Worm (Caenorhabditis elegans) whole organism, early embryonic: ENCODE results near the gene sysm-1.

ENCODE experiments used
- F13C5.2 ChIP-seq: sonication (generic microtip); optimal IDR thresholded peaks from 2 replicates; lab custom pipeline; 2017; ENCODE audit warnings: mild to moderate bottlenecking, missing genetic modification characterization, inconsistent platforms, missing compliant biosample characterization
- ama-1 ChIP-seq: fragments of 150-350 bp; optimal IDR thresholded peaks from 2 replicates; lab custom pipeline; 2014
- ceh-36 ChIP-seq: sonication (generic microtip); optimal IDR thresholded peaks from 2 replicates; lab custom pipeline; 2016; ENCODE audit warnings: missing genetic modification characterization, inconsistent platforms, missing compliant biosample characterization
- ets-7 ChIP-seq: sonication (generic microtip); optimal IDR thresholded peaks from 2 replicates; lab custom pipeline; 2016; ENCODE audit warnings: missing genotype, missing genetic modification characterization, missing compliant biosample characterization
- hmg-4 ChIP-seq: fragments of 200-800 bp; sonication (Bioruptor generic); optimal IDR thresholded peaks from 2 replicates; lab custom pipeline; 2018; ENCODE audit warnings: mild to moderate bottlenecking, missing genetic modification characterization, missing compliant biosample characterization
- hnd-1 ChIP-seq: sonication (generic microtip); optimal IDR thresholded peaks from 2 replicates; lab custom pipeline; 2016; ENCODE audit warnings: missing genetic modification characterization, missing compliant biosample characterization
- pes-1 ChIP-seq: fragments of 200-800 bp; sonication (Bioruptor generic); IDR thresholded peaks from 2 replicates; pipeline ENCODE4 v1.3.6; 2022; ENCODE audit warnings: missing genetic modification reagents, missing genetic modification characterization, missing compliant biosample characterization
- sea-1 ChIP-seq: fragments of 200-800 bp; sonication (Bioruptor generic); conservative IDR thresholded peaks from 2 replicates; pipeline ENCODE4 v1.3.6; 2022; ENCODE audit warnings: missing genetic modification characterization, missing compliant biosample characterization
- tbx-11 ChIP-seq: fragments of 200-800 bp; sonication (Bioruptor generic); IDR thresholded peaks from 2 replicates; pipeline ENCODE4 v1.3.6; 2022; ENCODE audit warnings: missing genetic modification characterization, missing compliant biosample characterization
- tbx-37 ChIP-seq: fragments of 200-800 bp; sonication (Bioruptor generic); conservative IDR thresholded peaks from 2 replicates; pipeline ENCODE4 v1.3.6; 2022; ENCODE audit warnings: missing genetic modification reagents, missing genetic modification characterization, missing compliant biosample characterization
- tra-4 ChIP-seq: sonication (generic microtip); optimal IDR thresholded peaks from 2 replicates; lab custom pipeline; 2017; ENCODE audit warnings: missing genetic modification characterization, missing compliant biosample characterization

DNA sequence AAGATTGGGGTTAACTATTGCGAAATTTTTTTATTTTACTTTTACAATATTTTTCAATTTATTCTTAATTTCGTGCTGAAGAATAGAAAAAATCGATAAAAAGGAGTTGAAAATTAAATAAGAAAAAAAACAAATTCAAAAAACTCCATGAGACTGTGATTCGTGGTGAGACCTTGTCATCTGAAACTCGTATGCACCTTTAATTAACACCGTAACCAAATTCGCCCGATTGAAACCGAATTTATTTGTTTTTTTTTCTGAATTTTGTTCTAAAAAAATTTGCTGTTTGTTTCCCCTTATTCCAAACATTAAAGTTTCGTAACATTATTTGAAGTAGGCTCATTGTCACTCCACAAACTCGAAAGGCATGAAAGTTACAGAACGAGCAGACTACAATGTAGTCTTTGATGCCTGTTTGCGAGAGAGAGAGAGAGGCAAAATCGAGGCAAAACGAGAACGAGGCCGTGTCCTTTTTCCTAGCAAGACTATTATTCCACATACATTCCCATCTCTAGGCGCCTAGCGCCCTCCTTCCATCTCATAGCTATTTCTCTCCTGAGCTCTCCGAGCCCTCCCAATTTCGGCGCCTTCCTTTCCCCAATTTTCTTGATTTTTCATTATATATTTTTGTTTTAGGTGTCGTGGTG is 26.0 kb upstream of the sysm-1 start, which contains the start of gene T24H10.4:
- no peak for TF ChIP-seq ama-1 (lab: Kevin White, UChicago)
- no peak for TF ChIP-seq F13C5.2
- no peak for TF ChIP-seq tra-4 (tag; lab: Kevin White, UChicago)
- no peak for TF ChIP-seq ets-7 (tag; lab: Kevin White, UChicago)
- TF ChIP-seq tbx-37 (GFP tag; lab: Robert Waterston, UW): no peak
- no peak for TF ChIP-seq hnd-1 (tag; lab: Kevin White, UChicago)
- no peak for TF ChIP-seq pes-1
- TF ChIP-seq tbx-11 (GFP tag; lab: Robert Waterston, UW): no peak
- no peak for TF ChIP-seq hmg-4 (GFP tag; lab: Kevin White, UChicago)
- TF ChIP-seq ceh-36: no peak
- TF ChIP-seq sea-1 (GFP tag; lab: Robert Waterston, UW): no peak
